Fruit fly (Drosophila melanogaster): ENCODE measurements around the gene Klp3A.

The Klp3A gene

DNA sequence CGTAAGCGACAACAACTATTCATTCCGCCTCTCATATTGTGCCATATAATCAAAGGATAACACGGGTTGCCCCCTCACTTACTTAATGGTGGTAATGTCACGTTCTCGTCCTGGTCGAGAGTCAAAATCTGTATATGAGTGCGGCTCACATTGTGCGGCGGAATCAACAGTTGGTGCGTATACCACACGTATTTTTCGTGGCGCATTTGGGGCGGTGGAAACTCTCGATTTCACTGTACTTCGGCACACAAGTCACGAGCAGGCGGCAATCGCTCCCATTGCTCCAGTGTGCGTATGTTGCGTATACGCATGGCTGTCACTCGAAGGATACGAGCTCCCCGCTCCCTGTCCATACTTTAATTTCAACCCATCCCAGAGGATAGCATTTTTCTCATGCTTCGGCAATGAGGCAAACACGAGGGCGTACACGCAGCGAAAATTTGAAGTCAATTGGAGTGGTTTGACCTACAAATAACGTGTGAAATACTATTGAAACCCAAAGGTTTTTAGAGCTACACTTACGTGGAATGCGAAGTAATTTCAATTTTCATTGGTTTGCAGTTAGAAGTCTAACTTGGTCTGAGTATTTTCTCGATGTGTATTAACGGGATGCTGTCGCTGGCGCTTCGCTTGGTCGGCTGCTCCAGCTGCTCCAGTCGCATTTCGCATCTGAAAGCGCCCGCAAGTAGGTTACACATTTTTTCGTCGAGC is 21.9 kb downstream of the Klp3A start:
- TF ChIP-seq dsx (GFP tag; optimal IDR thresholded peaks at IDR 0.05; ENCODE audit: poor library complexity, severe bottlenecking): no peak
- TF ChIP-seq CG11294 (GFP tag; IDR thresholded peaks at IDR 0.05): peak; percentile 47
- TF ChIP-seq CG3919 (GFP tag; optimal IDR thresholded peaks at IDR 0.05): peak; percentile 9
- no peak for TF ChIP-seq CG6854 (GFP tag; optimal IDR thresholded peaks at IDR 0.05)
- peak; percentile 23 for TF ChIP-seq Hr39 (GFP tag; optimal IDR thresholded peaks at IDR 0.05)
- peak; percentile 3 for TF ChIP-seq cyc (GFP tag; optimal IDR thresholded peaks at IDR 0.05)
- peak; percentile 58 for TF ChIP-seq CG32006 (GFP tag; optimal IDR thresholded peaks at IDR 0.05)
- TF ChIP-seq CG15336 (GFP tag; IDR thresholded peaks at IDR 0.05): 0 out of 2 replicates have a peak, but pooled peaks have one; percentile 28
- TF ChIP-seq acj6 (GFP tag; optimal IDR thresholded peaks at IDR 0.05): peak; percentile 1
- TF ChIP-seq CG1621 (tag; optimal IDR thresholded peaks at IDR 0.05): no peak
- TF ChIP-seq Smox (GFP tag; optimal IDR thresholded peaks at IDR 0.05): peak; percentile 8
- peak; percentile 15 for TF ChIP-seq CG4318 (GFP tag; optimal IDR thresholded peaks at IDR 0.05)
- no peak for TF ChIP-seq Ets96B (tag; optimal IDR thresholded peaks at IDR 0.05)
- peak; percentile 10 for TF ChIP-seq CG6276 (GFP tag; optimal IDR thresholded peaks at IDR 0.05)
- TF ChIP-seq Eip75B (GFP tag; optimal IDR thresholded peaks at IDR 0.05): peak; percentile 26
- peak; percentile 28 for TF ChIP-seq esn (GFP tag; optimal IDR thresholded peaks at IDR 0.05)
- peak; percentile 39 for TF ChIP-seq CG7368 (GFP tag; optimal IDR thresholded peaks at IDR 0.05)
- peak; percentile 5 for TF ChIP-seq achi (GFP tag; optimal IDR thresholded peaks at IDR 0.05)
- TF ChIP-seq Gug (GFP tag; IDR thresholded peaks at IDR 0.05): peak; percentile 50
- TF ChIP-seq CG10669 (GFP tag; optimal IDR thresholded peaks at IDR 0.05): peak; percentile 5
- peak; percentile 61 for TF ChIP-seq svp (GFP tag)
- peak; percentile 45 for TF ChIP-seq OdsH (GFP tag; optimal IDR thresholded peaks at IDR 0.05)
- TF ChIP-seq Eip78C (GFP tag): peak; percentile 68
- peak; percentile 62; the same call in 2 of the 3 replicates for TF ChIP-seq CG6163 (GFP tag; IDR thresholded peaks at IDR 0.05)
- no peak for TF ChIP-seq Sox14 (GFP tag; optimal IDR thresholded peaks at IDR 0.05)
- TF ChIP-seq eg (GFP tag; IDR thresholded peaks at IDR 0.05): peak; percentile 68
- peak; percentile 34; the same call in 1 of the 3 replicates for TF ChIP-seq CG8119 (GFP tag; IDR thresholded peaks at IDR 0.05)
- TF ChIP-seq CG11902 (GFP tag; optimal IDR thresholded peaks at IDR 0.05): no peak
- peak; percentile 41 for TF ChIP-seq pdm3 (GFP tag; optimal IDR thresholded peaks at IDR 0.05)
- no peak for TF ChIP-seq Hr38 (GFP tag; optimal IDR thresholded peaks at IDR 0.05)
- no peak for TF ChIP-seq dac (GFP tag; optimal IDR thresholded peaks at IDR 0.05)
- no peak for TF ChIP-seq CG16779 (tag; optimal IDR thresholded peaks at IDR 0.05)
- peak; percentile 28 for TF ChIP-seq Met (GFP tag; optimal IDR thresholded peaks at IDR 0.05)
- TF ChIP-seq topi (GFP tag; optimal IDR thresholded peaks at IDR 0.05): peak; percentile 19
- no peak for TF ChIP-seq Sox102F (GFP tag; optimal IDR thresholded peaks at IDR 0.05)
- peak; percentile 15 for TF ChIP-seq lz (GFP tag; optimal IDR thresholded peaks at IDR 0.05)
- TF ChIP-seq Hr4 (GFP tag; optimal IDR thresholded peaks at IDR 0.05): peak; percentile 53

DNA sequence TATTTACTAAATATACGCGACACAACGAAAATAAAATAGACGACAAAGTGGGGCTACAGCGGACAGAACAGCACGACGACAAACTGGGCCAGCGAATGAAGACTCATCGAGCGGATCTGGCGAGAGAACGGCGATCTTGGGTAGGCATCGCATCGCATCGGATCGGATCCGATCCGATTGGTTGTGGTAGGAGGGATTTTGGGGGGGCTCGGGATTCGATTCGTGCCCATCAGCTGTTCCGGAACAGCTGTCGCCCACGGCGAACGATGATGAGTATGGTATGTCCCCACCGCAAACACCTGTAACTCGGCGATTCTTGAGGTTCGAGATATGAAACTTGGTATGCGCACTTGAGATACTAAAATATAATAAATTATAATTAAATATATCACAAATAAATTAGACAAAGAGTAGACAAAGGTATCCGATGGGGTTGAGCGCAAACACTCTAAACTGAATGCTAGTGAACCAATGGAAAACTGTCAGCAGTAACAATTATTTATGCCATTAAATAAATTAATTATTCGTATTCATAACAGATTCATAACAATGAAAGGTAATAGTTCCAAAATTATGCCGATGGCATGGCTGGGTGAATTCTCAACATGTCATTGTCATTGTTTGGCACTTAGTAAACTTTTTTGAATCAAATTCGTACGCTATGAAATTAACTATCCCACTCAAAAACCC is 23.4 kb downstream of the Klp3A start, which contains the start of the genes Vha36-3 and AANATL7:
Gene Vha36-3 (minus strand): TSS at position 242 of the 690 bp plus-strand sequence.
Gene AANATL7 (plus strand): TSS at position 640 of the 690 bp plus-strand sequence.
- no peak for TF ChIP-seq CG34406 (GFP tag; optimal IDR thresholded peaks at IDR 0.05)
- TF ChIP-seq net (GFP tag; optimal IDR thresholded peaks at IDR 0.05): no peak
- TF ChIP-seq CG31627 (GFP tag; optimal IDR thresholded peaks at IDR 0.05): no peak
- no peak for TF ChIP-seq OdsH (GFP tag; optimal IDR thresholded peaks at IDR 0.05)
- TF ChIP-seq CG10631 (GFP tag; optimal IDR thresholded peaks at IDR 0.05): no peak
- no peak for TF ChIP-seq CG10669 (GFP tag; optimal IDR thresholded peaks at IDR 0.05)
- TF ChIP-seq svp (GFP tag): no peak
- no peak for TF ChIP-seq CG4318 (GFP tag; optimal IDR thresholded peaks at IDR 0.05)
- no peak for TF ChIP-seq vri (GFP tag; optimal IDR thresholded peaks at IDR 0.05)
- no peak for TF ChIP-seq Met (GFP tag; optimal IDR thresholded peaks at IDR 0.05)
- TF ChIP-seq CG6808 (GFP tag; optimal IDR thresholded peaks at IDR 0.05): no peak
- TF ChIP-seq cyc (GFP tag; optimal IDR thresholded peaks at IDR 0.05): no peak
- TF ChIP-seq Sox102F (GFP tag; optimal IDR thresholded peaks at IDR 0.05): no peak
- TF ChIP-seq Lpt (GFP tag; optimal IDR thresholded peaks at IDR 0.05): no peak
- TF ChIP-seq CG3919 (GFP tag; optimal IDR thresholded peaks at IDR 0.05): no peak
- no peak for TF ChIP-seq Eip78C (GFP tag)
- TF ChIP-seq fd85E (GFP tag; optimal IDR thresholded peaks at IDR 0.05): no peak
- TF ChIP-seq CG9139 (GFP tag; optimal IDR thresholded peaks at IDR 0.05): no peak

Data from whole organism, prepupa.